Fruit fly (Drosophila melanogaster) whole organism, embryonic: ENCODE results near the gene CG34417.
A peak's percentile ranks its signal among the peaks of the same experiment; 100 is the strongest.

Experiments used
- CG10147 ChIP-seq: fragments of 200-800 bp; sonication (Bioruptor generic); optimal IDR thresholded peaks from 2 replicates; lab custom pipeline; 2019; ENCODE audit warnings: missing biosample characterization, mild to moderate bottlenecking, missing genetic modification characterization, moderate library complexity
- CG10462 ChIP-seq: fragments of 200-800 bp; sonication (Bioruptor generic); optimal IDR thresholded peaks from 2 replicates; lab custom pipeline; 2016; ENCODE audit warnings: missing biosample characterization, missing genetic modification characterization
- CG11247 ChIP-seq: fragments of 200-800 bp; sonication (Bioruptor generic); IDR thresholded peaks from 2 replicates; pipeline ENCODE4 v1.3.6; 2022; ENCODE audit warnings: missing biosample characterization, missing genetic modification characterization
- CG11456 ChIP-seq: fragments of 200-800 bp; sonication (Bioruptor generic); IDR thresholded peaks from 3 replicates; pipeline ENCODE4 v1.3.6; 2022; ENCODE audit warnings: missing biosample characterization, missing genetic modification characterization
- CG13775 ChIP-seq: fragments of 200-800 bp; sonication (Bioruptor generic); optimal IDR thresholded peaks from 3 replicates; lab custom pipeline; 2017; ENCODE audit warnings: missing biosample characterization, mild to moderate bottlenecking, missing genetic modification characterization
- CG14050 ChIP-seq: fragments of 200-800 bp; sonication (Bioruptor generic); IDR thresholded peaks from 3 replicates; pipeline ENCODE4 v1.3.6; 2022; ENCODE audit warnings: missing biosample characterization, missing genetic modification characterization
- CG15269 ChIP-seq: fragments of 200-800 bp; sonication (Bioruptor generic); optimal IDR thresholded peaks from 2 replicates; lab custom pipeline; 2018; ENCODE audit warnings: missing biosample characterization, mild to moderate bottlenecking, missing genetic modification characterization, moderate library complexity
- CG15479 ChIP-seq: fragments of 200-800 bp; sonication (Bioruptor generic); optimal IDR thresholded peaks from 3 replicates; lab custom pipeline; 2019; ENCODE audit warnings: missing biosample characterization, mild to moderate bottlenecking, missing genetic modification characterization, moderate library complexity
- CG2129 ChIP-seq: fragments of 200-800 bp; sonication (Bioruptor generic); IDR thresholded peaks from 2 replicates; pipeline ENCODE4 v1.3.6; 2022; ENCODE audit warnings: missing biosample characterization, missing genetic modification characterization; ENCODE audit not compliant: partially characterized antibody
- CG2678 ChIP-seq: fragments of 200-800 bp; sonication (Bioruptor generic); optimal IDR thresholded peaks from 3 replicates; lab custom pipeline; 2019; ENCODE audit warnings: missing biosample characterization, mild to moderate bottlenecking, missing genetic modification characterization, moderate library complexity
- CG34224 ChIP-seq: fragments of 200-800 bp; sonication (Bioruptor generic); IDR thresholded peaks from 3 replicates; pipeline ENCODE4 v1.3.6; 2022; ENCODE audit warnings: missing biosample characterization, missing genetic modification characterization; ENCODE audit not compliant: partially characterized antibody
- CG4617 ChIP-seq: fragments of 200-800 bp; sonication (Bioruptor generic); optimal IDR thresholded peaks from 3 replicates; lab custom pipeline; 2016; ENCODE audit warnings: missing biosample characterization, missing genetic modification characterization, borderline replicate concordance
- CG5180 ChIP-seq: fragments of 200-800 bp; sonication (Bioruptor generic); optimal IDR thresholded peaks from 3 replicates; lab custom pipeline; 2017; ENCODE audit warnings: missing biosample characterization, missing genetic modification characterization, mild to moderate bottlenecking, moderate library complexity, missing genetic modification reagents
- CG6272 ChIP-seq: fragments of 200-800 bp; sonication (Bioruptor generic); IDR thresholded peaks from 2 replicates; pipeline ENCODE4 v1.3.6; 2022; ENCODE audit warnings: missing biosample characterization, missing genetic modification characterization
- CG8290 ChIP-seq, 3 experiments: fragments of 200-800 bp; sonication (Bioruptor generic); optimal IDR thresholded peaks; 2 replicates each; lab custom pipeline; 2016 to 2019; ENCODE audit warnings: missing biosample characterization in 3 of 3, missing genetic modification characterization in 3 of 3, mild to moderate bottlenecking in 2 of 3, moderate library complexity in 1 of 3
- CTCF ChIP-seq: fragments of 200-800 bp; sonication (Bioruptor generic); optimal IDR thresholded peaks from 2 replicates; lab custom pipeline; 2017; ENCODE audit warnings: missing biosample characterization, mild to moderate bottlenecking, missing genetic modification characterization, moderate library complexity
- Dfd ChIP-seq, 2 experiments: fragments of >200 bp; optimal IDR thresholded peaks; 2 replicates each; lab custom pipeline; 2017; ENCODE audit warnings: missing biosample characterization in 2 of 2, missing genetic modification characterization in 2 of 2
- Dip2 ChIP-seq: fragments of 200-800 bp; sonication (Bioruptor generic); IDR thresholded peaks from 2 replicates; pipeline ENCODE4 v1.3.6; 2022; ENCODE audit warnings: missing biosample characterization, missing genetic modification characterization
- Dref ChIP-seq: fragments of 200-800 bp; sonication (Bioruptor generic); IDR thresholded peaks from 2 replicates; pipeline ENCODE4 v1.3.6; 2022; ENCODE audit warnings: missing biosample characterization, missing genetic modification characterization
- GATAe ChIP-seq: fragments of 200-800 bp; sonication (Bioruptor generic); conservative IDR thresholded peaks from 2 replicates; pipeline ENCODE4 v1.3.6; 2022; ENCODE audit warnings: missing biosample characterization, missing genetic modification characterization
- H15 ChIP-seq: fragments of 200-800 bp; sonication (Bioruptor generic); IDR thresholded peaks from 3 replicates; pipeline ENCODE4 v1.3.6; 2022; ENCODE audit warnings: missing biosample characterization, missing genetic modification characterization
- Hr78 ChIP-seq, 2 experiments: fragments of 200-800 bp in 1 of 2; fragments of >200 bp in 1 of 2; sonication (Bioruptor generic) in 1 of 2; optimal IDR thresholded peaks; 2 replicates each; lab custom pipeline; 2017 to 2019; ENCODE audit warnings: missing biosample characterization in 2 of 2, missing genetic modification characterization in 2 of 2, mild to moderate bottlenecking in 1 of 2, moderate library complexity in 1 of 2
- Hsf ChIP-seq: fragments of 200-800 bp; sonication (Bioruptor generic); optimal IDR thresholded peaks from 3 replicates; lab custom pipeline; 2016; ENCODE audit warnings: missing biosample characterization, missing genetic modification characterization
- Jarid2 ChIP-seq: fragments of 200-800 bp; sonication (Bioruptor generic); optimal IDR thresholded peaks from 3 replicates; lab custom pipeline; 2017; ENCODE audit warnings: mild to moderate bottlenecking, missing biosample characterization, missing genetic modification reagents, missing genetic modification characterization
- Lpt ChIP-seq: fragments of >200 bp; optimal IDR thresholded peaks from 2 replicates; lab custom pipeline; 2018; ENCODE audit warnings: missing biosample characterization, missing genetic modification characterization
- Max ChIP-seq: fragments of 200-800 bp; sonication (Bioruptor generic); optimal IDR thresholded peaks from 2 replicates; lab custom pipeline; 2016; ENCODE audit warnings: missing biosample characterization, mild to moderate bottlenecking, missing genetic modification characterization
- Mes4 ChIP-seq: fragments of 200-800 bp; sonication (Bioruptor generic); optimal IDR thresholded peaks from 2 replicates; lab custom pipeline; 2016; ENCODE audit warnings: missing biosample characterization, missing genetic modification characterization
- Pdp1 ChIP-seq, 2 experiments: fragments of 200-800 bp; sonication (Bioruptor generic); optimal IDR thresholded peaks; 3 replicates each; lab custom pipeline; 2016; ENCODE audit warnings: missing biosample characterization in 2 of 2, missing genetic modification characterization in 2 of 2, mild to moderate bottlenecking in 1 of 2, moderate library complexity in 1 of 2
- Ssrp ChIP-seq: fragments of 200-800 bp; sonication (Bioruptor generic); optimal IDR thresholded peaks from 2 replicates; lab custom pipeline; 2018; ENCODE audit warnings: missing biosample characterization, mild to moderate bottlenecking, missing genetic modification characterization, moderate library complexity
- Tbp ChIP-seq: fragments of >200 bp; optimal IDR thresholded peaks from 2 replicates; lab custom pipeline; 2018; ENCODE audit warnings: missing biosample characterization, missing genetic modification characterization
- ash1 ChIP-seq: fragments of 200-800 bp; sonication (Bioruptor generic); optimal IDR thresholded peaks from 2 replicates; lab custom pipeline; 2018; ENCODE audit warnings: missing biosample characterization, mild to moderate bottlenecking, missing genetic modification characterization
- btn ChIP-seq: fragments of 200-800 bp; sonication (Bioruptor generic); optimal IDR thresholded peaks from 2 replicates; lab custom pipeline; 2016; ENCODE audit warnings: missing biosample characterization, missing genetic modification characterization
- cg ChIP-seq: fragments of 200-800 bp; sonication (Bioruptor generic); optimal IDR thresholded peaks from 3 replicates; lab custom pipeline; 2019; ENCODE audit warnings: missing biosample characterization, mild to moderate bottlenecking, missing genetic modification characterization, moderate library complexity
- ems ChIP-seq: fragments of 200-800 bp; sonication (Bioruptor generic); optimal IDR thresholded peaks from 3 replicates; lab custom pipeline; 2016; ENCODE audit warnings: missing biosample characterization, missing genetic modification characterization
- hb ChIP-seq: fragments of 200-800 bp; sonication (Bioruptor generic); IDR thresholded peaks from 3 replicates; pipeline ENCODE4 v1.3.6; 2022; ENCODE audit warnings: missing biosample characterization, missing genetic modification characterization; ENCODE audit not compliant: partially characterized antibody
- her ChIP-seq: fragments of 200-800 bp; sonication (Bioruptor generic); optimal IDR thresholded peaks from 2 replicates; lab custom pipeline; 2016; ENCODE audit warnings: missing biosample characterization, missing genetic modification characterization
- hkb ChIP-seq, 2 experiments: fragments of 200-800 bp in 1 of 2; fragments of >200 bp in 1 of 2; sonication (Bioruptor generic) in 1 of 2; IDR thresholded peaks in 1 of 2; optimal IDR thresholded peaks in 1 of 2; 2 replicates each; pipeline versions ENCODE4 v1.3.6 to Lab custom; 2017 to 2022; ENCODE audit warnings: missing biosample characterization in 1 of 2, missing genetic modification characterization in 1 of 2
- hth ChIP-seq: fragments of >200 bp; optimal IDR thresholded peaks from 2 replicates; lab custom pipeline; 2017; ENCODE audit warnings: inconsistent platforms
- jumu ChIP-seq: fragments of 200-800 bp; sonication (Bioruptor generic); optimal IDR thresholded peaks from 3 replicates; lab custom pipeline; 2016; ENCODE audit warnings: missing biosample characterization, missing genetic modification characterization
- kay ChIP-seq: fragments of 200-800 bp; sonication (Bioruptor generic); optimal IDR thresholded peaks from 2 replicates; lab custom pipeline; 2016; ENCODE audit warnings: missing biosample characterization, missing genetic modification characterization
- kni ChIP-seq: fragments of 200-800 bp; sonication (Bioruptor generic); optimal IDR thresholded peaks from 3 replicates; lab custom pipeline; 2017; ENCODE audit warnings: mild to moderate bottlenecking, missing biosample characterization, missing genetic modification reagents, missing genetic modification characterization
- nmo ChIP-seq: fragments of 200-800 bp; sonication (Bioruptor generic); optimal IDR thresholded peaks from 2 replicates; lab custom pipeline; 2018; ENCODE audit warnings: missing biosample characterization, mild to moderate bottlenecking, missing genetic modification characterization, moderate library complexity
- pita ChIP-seq: fragments of 200-800 bp; sonication (Bioruptor generic); optimal IDR thresholded peaks from 2 replicates; lab custom pipeline; 2017; ENCODE audit warnings: missing biosample characterization, mild to moderate bottlenecking, missing genetic modification characterization
- ranshi ChIP-seq: fragments of 200-800 bp; sonication (Bioruptor generic); IDR thresholded peaks from 2 replicates; pipeline ENCODE4 v1.3.6; 2022; ENCODE audit warnings: missing biosample characterization, missing genetic modification characterization
- sens ChIP-seq: fragments of 200-800 bp; sonication (Bioruptor generic); peaks from one replicate; lab custom pipeline; 2016; ENCODE audit warnings: missing biosample characterization, missing genetic modification characterization
- sob ChIP-seq: fragments of 200-800 bp; sonication (Bioruptor generic); IDR thresholded peaks from 2 replicates; pipeline ENCODE4 v1.3.6; 2022; ENCODE audit warnings: missing biosample characterization, missing genetic modification characterization
- zfh1 ChIP-seq: fragments of 200-800 bp; sonication (Bioruptor generic); IDR thresholded peaks from 3 replicates; pipeline ENCODE4 v1.3.6; 2022; ENCODE audit warnings: missing biosample characterization, missing genetic modification characterization

The CG34417 gene

dm6 chrX:6571234-6571915 is 30.8 kb downstream of the CG34417 start (continued):
- TF ChIP-seq Dref (GFP tag; lab: Robert Waterston, UW) (no peak), btn (GFP tag; lab: Kevin White, UChicago) (no peak), hkb (optimal IDR thresholded peaks at IDR 0.05; lab: Kevin White, UChicago) (no peak), hkb (GFP tag; IDR thresholded peaks at IDR 0.05; lab: Robert Waterston, UW) (peak; percentile 92), Ssrp (tag; lab: Kevin White, UChicago) (peak; percentile 93), Hr78 (GFP tag; optimal IDR thresholded peaks at IDR 0.05; lab: Kevin White, UChicago) (peak in 1 of 2 experiments; percentile 83), Dfd (GFP tag; optimal IDR thresholded peaks at IDR 0.05; lab: Kevin White, UChicago) (no peak), H15 (peak; percentile 73), Jarid2 (peak; percentile 62), cg (peak; percentile 11), CG11456 (GFP tag; lab: Robert Waterston, UW) (0 out of 3 replicates have a peak, but pooled peaks have one; percentile 41), CG10147 (peak; percentile 81), CG4617 (peak; percentile 59), CG14050 (GFP tag; lab: Robert Waterston, UW) (peak; percentile 65), sob (GFP tag; lab: Robert Waterston, UW) (peak; percentile 72), CG13775 (GFP tag; lab: Kevin White, UChicago) (peak; percentile 86), GATAe (GFP tag; lab: Robert Waterston, UW) (no peak), CG8290 (GFP tag; optimal IDR thresholded peaks at IDR 0.05; lab: Kevin White, UChicago) (no peak), CG8290 (tag; optimal IDR thresholded peaks at IDR 0.05; lab: Kevin White, UChicago) (peak; percentile 17 to 62), Pdp1 (GFP tag; optimal IDR thresholded peaks at IDR 0.05; lab: Kevin White, UChicago) (peak; percentile 52 to 60), ash1 (GFP tag; lab: Kevin White, UChicago) (no peak), Hsf (GFP tag; lab: Kevin White, UChicago) (peak; percentile 68), pita (GFP tag; lab: Kevin White, UChicago) (no peak), CG6272 (GFP tag; lab: Robert Waterston, UW) (no peak), Lpt (GFP tag; lab: Kevin White, UChicago) (no peak), hb (GFP tag; lab: Robert Waterston, UW) (no peak), ranshi (GFP tag; lab: Robert Waterston, UW) (peak; percentile 81)

- TF ChIP-seq kni (no peak), Dip2 (GFP tag; lab: Robert Waterston, UW) (no peak), CG34224 (no peak), Pdp1 (GFP tag; optimal IDR thresholded peaks at IDR 0.05; lab: Kevin White, UChicago) (peak in 1 of 2 experiments; percentile 3), her (GFP tag; lab: Kevin White, UChicago) (no peak), CG15479 (no peak), CG11247 (no peak), sens (GFP tag; lab: Kevin White, UChicago) (peak; percentile 31)
Measured at dm6 chrX:6573799-6574198, 33.2 kb downstream of the CG34417 start.

dm6 chrX:6574488-6574887 is 33.9 kb downstream of the CG34417 start:
- TF ChIP-seq hth (lab: Kevin White, UChicago) = no peak
- TF ChIP-seq CG2129 (GFP tag; lab: Robert Waterston, UW) = no peak
- no peak for TF ChIP-seq CG10462 (GFP tag; lab: Kevin White, UChicago)
- no peak for TF ChIP-seq kay
- peak; percentile 4 for TF ChIP-seq CG15269 (tag; lab: Kevin White, UChicago)
- TF ChIP-seq Dip2 (GFP tag; lab: Robert Waterston, UW) = no peak
- no peak for TF ChIP-seq CTCF (GFP tag; lab: Kevin White, UChicago)
- TF ChIP-seq zfh1 (GFP tag; lab: Robert Waterston, UW) = no peak
- TF ChIP-seq nmo = no peak
- no peak for TF ChIP-seq CG8290 (GFP tag; optimal IDR thresholded peaks at IDR 0.05; lab: Kevin White, UChicago)
- TF ChIP-seq CG8290 (tag; optimal IDR thresholded peaks at IDR 0.05; lab: Kevin White, UChicago) = no peak
- no peak for TF ChIP-seq CG5180 (GFP tag; lab: Kevin White, UChicago)
- no peak for TF ChIP-seq CG2678 (tag; lab: Kevin White, UChicago)
- no peak for TF ChIP-seq Lpt (GFP tag; lab: Kevin White, UChicago)
- TF ChIP-seq ems (GFP tag; lab: Kevin White, UChicago) = no peak
- no peak for TF ChIP-seq ash1 (GFP tag; lab: Kevin White, UChicago)
- no peak for TF ChIP-seq jumu
- no peak for TF ChIP-seq Tbp (GFP tag; lab: Kevin White, UChicago)
- TF ChIP-seq Mes4 = no peak
- TF ChIP-seq Max (GFP tag; lab: Kevin White, UChicago) = no peak
